Worm (Caenorhabditis elegans) whole organism, L1 larva: ENCODE data around the gene clec-34.

ENCODE experiments used
- C04F5.9 ChIP-seq: sonication (generic microtip); optimal IDR thresholded peaks from 2 replicates; lab custom pipeline; 2016; ENCODE audit warnings: missing genetic modification characterization, missing compliant biosample characterization
- C16A3.4 ChIP-seq: fragments of 150-350 bp; optimal IDR thresholded peaks from 2 replicates; lab custom pipeline; 2014; ENCODE audit warnings: missing biosample characterization, missing genetic modification characterization
- C34B4.2 ChIP-seq: sonication (generic microtip); optimal IDR thresholded peaks from 2 replicates; lab custom pipeline; 2017; ENCODE audit warnings: mild to moderate bottlenecking, missing genetic modification characterization, missing compliant biosample characterization
- alr-1 ChIP-seq: fragments of 200-800 bp; sonication (Bioruptor generic); optimal IDR thresholded peaks from 2 replicates; lab custom pipeline; 2018; ENCODE audit warnings: borderline replicate concordance, mild to moderate bottlenecking, missing genetic modification characterization, missing compliant biosample characterization
- blmp-1 ChIP-seq: fragments of 150-350 bp; optimal IDR thresholded peaks from 2 replicates; lab custom pipeline; 2014; ENCODE audit warnings: missing biosample characterization, missing genetic modification characterization
- ceh-8 ChIP-seq: fragments of 200-800 bp; sonication (Bioruptor generic); optimal IDR thresholded peaks from 2 replicates; lab custom pipeline; 2018; ENCODE audit warnings: mild to moderate bottlenecking, missing genetic modification characterization, moderate library complexity, missing compliant biosample characterization
- ceh-88 ChIP-seq: fragments of 200-800 bp; sonication (Bioruptor generic); IDR thresholded peaks from 2 replicates; pipeline ENCODE4 v1.3.6; 2022; ENCODE audit warnings: missing genetic modification characterization, missing compliant biosample characterization
- efl-1 ChIP-seq, 4 experiments: fragments of 150-350 bp; optimal IDR thresholded peaks in 3 of 4; peaks in 1 of 4; 1 replicate in 1 of 4; 2 replicates in 3 of 4; lab custom pipeline; 2014; ENCODE audit warnings: missing biosample characterization in 2 of 4, missing genetic modification characterization in 2 of 4, missing genetic modification reagents in 2 of 4
- efl-3 ChIP-seq: fragments of 200-800 bp; sonication (Bioruptor generic); optimal IDR thresholded peaks from 2 replicates; lab custom pipeline; 2018; ENCODE audit warnings: mild to moderate bottlenecking, missing genetic modification characterization, missing compliant biosample characterization
- egl-13 ChIP-seq: sonication (generic microtip); optimal IDR thresholded peaks from 2 replicates; lab custom pipeline; 2016; ENCODE audit warnings: missing genotype, missing genetic modification reagents, missing genetic modification characterization, missing compliant biosample characterization
- elt-3 ChIP-seq, 6 experiments: fragments of 150-350 bp in 1 of 6; sonication (generic microtip); optimal IDR thresholded peaks; 2 replicates each; lab custom pipeline; 2017 to 2018; ENCODE audit warnings: missing biosample characterization in 6 of 6, missing genetic modification characterization in 6 of 6, inconsistent platforms in 1 of 6
- grh-1 ChIP-seq: fragments of 200-800 bp; sonication (Bioruptor generic); IDR thresholded peaks from 2 replicates; pipeline ENCODE4 v1.3.6; 2022; ENCODE audit warnings: missing genetic modification reagents, missing genetic modification characterization, missing compliant biosample characterization
- hlh-4 ChIP-seq: sonication (generic microtip); optimal IDR thresholded peaks from 2 replicates; lab custom pipeline; 2016; ENCODE audit warnings: mild to moderate bottlenecking, missing genetic modification characterization, missing compliant biosample characterization
- hpl-2 ChIP-seq: fragments of 150-350 bp; optimal IDR thresholded peaks from 2 replicates; lab custom pipeline; 2014; ENCODE audit warnings: missing biosample characterization, missing genetic modification reagents, missing genetic modification characterization
- lin-14 ChIP-seq: fragments of 200-800 bp; sonication (Bioruptor generic); optimal IDR thresholded peaks from 2 replicates; lab custom pipeline; 2018; ENCODE audit warnings: mild to moderate bottlenecking, missing genetic modification characterization, moderate library complexity, missing compliant biosample characterization
- lin-35 ChIP-seq, 2 experiments: fragments of 150-350 bp; optimal IDR thresholded peaks; 2 replicates each; lab custom pipeline; 2014; ENCODE audit warnings: missing biosample characterization in 2 of 2, missing genetic modification characterization in 2 of 2, missing genetic modification reagents in 2 of 2
- lsy-2 ChIP-seq, 2 experiments: fragments of 150-350 bp; optimal IDR thresholded peaks; 2 replicates each; lab custom pipeline; 2014; ENCODE audit warnings: missing biosample characterization in 2 of 2, missing genetic modification characterization in 2 of 2
- mep-1 ChIP-seq: fragments of 150-350 bp; optimal IDR thresholded peaks from 2 replicates; lab custom pipeline; 2014; ENCODE audit warnings: missing biosample characterization, missing genetic modification characterization
- nhr-19 ChIP-seq: fragments of 200-800 bp; sonication (Bioruptor generic); conservative IDR thresholded peaks from 2 replicates; pipeline ENCODE4 v1.3.6; 2022; ENCODE audit warnings: missing genetic modification characterization, missing compliant biosample characterization
- nhr-20 ChIP-seq: sonication (generic microtip); optimal IDR thresholded peaks from 2 replicates; lab custom pipeline; 2016; ENCODE audit warnings: mild to moderate bottlenecking, missing genetic modification characterization, missing compliant biosample characterization
- nhr-237 ChIP-seq: fragments of 150-350 bp; optimal IDR thresholded peaks from 2 replicates; lab custom pipeline; 2014; ENCODE audit warnings: missing biosample characterization, missing genetic modification characterization
- nhr-28 ChIP-seq: fragments of 150-350 bp; optimal IDR thresholded peaks from 2 replicates; lab custom pipeline; 2014; ENCODE audit warnings: missing biosample characterization, missing genetic modification characterization
- nhr-47 ChIP-seq: sonication (generic microtip); optimal IDR thresholded peaks from 2 replicates; lab custom pipeline; 2016; ENCODE audit warnings: mild to moderate bottlenecking, missing genetic modification characterization, moderate library complexity, missing compliant biosample characterization
- nhr-71 ChIP-seq: sonication (generic microtip); optimal IDR thresholded peaks from 2 replicates; lab custom pipeline; 2016; ENCODE audit warnings: mild to moderate bottlenecking, missing genetic modification characterization, moderate library complexity, missing compliant biosample characterization
- nhr-85 ChIP-seq: sonication (generic microtip); peaks from one replicate; lab custom pipeline; 2016; ENCODE audit warnings: missing genetic modification characterization, inconsistent platforms, missing compliant biosample characterization
- nhr-90 ChIP-seq: sonication (generic microtip); optimal IDR thresholded peaks from 2 replicates; lab custom pipeline; 2016; ENCODE audit warnings: mild to moderate bottlenecking, missing genetic modification characterization, missing compliant biosample characterization; ENCODE audit not compliant: poor library complexity
- snu-23 ChIP-seq: sonication (generic microtip); optimal IDR thresholded peaks from 2 replicates; lab custom pipeline; 2016; ENCODE audit warnings: missing genetic modification characterization, missing compliant biosample characterization
- sox-4 ChIP-seq: sonication (generic microtip); optimal IDR thresholded peaks from 2 replicates; lab custom pipeline; 2016; ENCODE audit warnings: missing genetic modification characterization, missing compliant biosample characterization
- sptf-1 ChIP-seq: fragments of 150-350 bp; optimal IDR thresholded peaks from 2 replicates; lab custom pipeline; 2014; ENCODE audit warnings: missing biosample characterization, missing genetic modification characterization
- sup-37 ChIP-seq: fragments of 200-800 bp; sonication (Bioruptor generic); optimal IDR thresholded peaks from 2 replicates; lab custom pipeline; 2018; ENCODE audit warnings: mild to moderate bottlenecking, missing genetic modification characterization, missing compliant biosample characterization
- tbx-2 ChIP-seq: sonication (generic microtip); optimal IDR thresholded peaks from 2 replicates; lab custom pipeline; 2016; ENCODE audit warnings: missing genetic modification characterization, missing compliant biosample characterization
- tlp-1 ChIP-seq: fragments of 150-350 bp; optimal IDR thresholded peaks from 2 replicates; lab custom pipeline; 2014; ENCODE audit warnings: missing biosample characterization, missing genetic modification characterization
- unc-130 ChIP-seq: fragments of 150-350 bp; optimal IDR thresholded peaks from 2 replicates; lab custom pipeline; 2017; ENCODE audit warnings: missing biosample characterization, missing genetic modification characterization, inconsistent platforms
- unc-62 ChIP-seq: fragments of 150-350 bp; optimal IDR thresholded peaks from 2 replicates; lab custom pipeline; 2014; ENCODE audit warnings: missing biosample characterization, missing genetic modification reagents, missing genetic modification characterization
- xbp-1 ChIP-seq: sonication (generic microtip); optimal IDR thresholded peaks from 2 replicates; lab custom pipeline; 2016; ENCODE audit warnings: missing genetic modification characterization, missing compliant biosample characterization
- zag-1 ChIP-seq: fragments of 150-350 bp; optimal IDR thresholded peaks from 2 replicates; lab custom pipeline; 2014; ENCODE audit warnings: missing biosample characterization, missing genetic modification characterization
- ztf-11 ChIP-seq, 2 experiments: sonication (generic microtip); optimal IDR thresholded peaks; 2 replicates each; lab custom pipeline; 2016 to 2017; ENCODE audit warnings: missing genetic modification characterization in 2 of 2, missing biosample characterization in 1 of 2, missing compliant biosample characterization in 1 of 2

clec-34 gene

ce11 chrV:16759937-16760336 is 24.4 kb downstream of the clec-34 start:
- TF ChIP-seq grh-1 (GFP tag; lab: Robert Waterston, UW), result no peak
- TF ChIP-seq lin-14 (GFP tag; lab: Kevin White, UChicago), result peak; percentile 13

ce11 chrV:16774428-16774827 is 38.9 kb downstream of the clec-34 start:
- TF ChIP-seq tbx-2 (no peak), elt-3 (tag; optimal IDR thresholded peaks at IDR 0.05; lab: Kevin White, UChicago) (peak in 1 of 6 experiments; percentile 37), lin-14 (GFP tag; lab: Kevin White, UChicago) (peak; percentile 52), nhr-85 (tag; lab: Kevin White, UChicago) (peak; percentile 53), blmp-1 (peak; percentile 91), zag-1 (no peak), mep-1 (tag; lab: Kevin White, UChicago) (peak; percentile 45)

ce11 chrV:16778540-16779280 is 43.1 kb downstream of the clec-34 start:
- TF ChIP-seq snu-23 (GFP tag; lab: Kevin White, UChicago) (peak; percentile 32), tlp-1 (no peak), nhr-28 (tag; lab: Kevin White, UChicago) (no peak), ztf-11 (tag; optimal IDR thresholded peaks at IDR 0.05; lab: Kevin White, UChicago) (no peak), efl-1 (optimal IDR thresholded peaks at IDR 0.05; lab: Kevin White, UChicago) (no peak), efl-1 (GFP tag; optimal IDR thresholded peaks at IDR 0.05 in 1 of 2; lab: Kevin White, UChicago) (peak in 1 of 2 experiments; percentile 23), xbp-1 (no peak), nhr-20 (peak; percentile 77), lsy-2 (tag; optimal IDR thresholded peaks at IDR 0.05; lab: Kevin White, UChicago) (peak in 1 of 2 experiments; percentile 26), ceh-8 (GFP tag; lab: Kevin White, UChicago) (no peak), nhr-90 (tag; lab: Kevin White, UChicago) (peak; percentile 43), lin-14 (GFP tag; lab: Kevin White, UChicago) (peak; percentile 79), alr-1 (tag; lab: Kevin White, UChicago) (no peak), elt-3 (tag; optimal IDR thresholded peaks at IDR 0.05; lab: Kevin White, UChicago) (peak in 5 of 6 experiments; percentile 11 to 70 (median 59)), nhr-85 (tag; lab: Kevin White, UChicago) (peak; percentile 95), tbx-2 (peak; percentile 4), blmp-1 (peak; percentile 53), efl-3 (GFP tag; lab: Kevin White, UChicago) (no peak), unc-130 (tag; lab: Kevin White, UChicago) (peak; percentile 8), nhr-71 (tag; lab: Kevin White, UChicago) (peak; percentile 67), nhr-19 (GFP tag; lab: Robert Waterston, UW) (peak; percentile 45; the same call in 1 of the 2 replicates)
- TF ChIP-seq, all 84 proteins: peak for 13

- no peak for TF ChIP-seq nhr-237
- no peak for TF ChIP-seq hpl-2 (GFP tag; lab: Kevin White, UChicago)
- no peak for TF ChIP-seq unc-62 (GFP tag; lab: Kevin White, UChicago)
- TF ChIP-seq lin-35 (GFP tag; optimal IDR thresholded peaks at IDR 0.05; lab: Kevin White, UChicago), result no peak
- TF ChIP-seq sptf-1 (tag; lab: Kevin White, UChicago), result no peak
- TF ChIP-seq sup-37, result no peak
- no peak for TF ChIP-seq hlh-4
- no peak for TF ChIP-seq egl-13
- no peak for TF ChIP-seq C16A3.4 (tag; lab: Kevin White, UChicago)
- TF ChIP-seq C34B4.2 (tag; lab: Kevin White, UChicago), result no peak
- no peak for TF ChIP-seq nhr-47 (tag; lab: Kevin White, UChicago)
- TF ChIP-seq C04F5.9 (tag; lab: Kevin White, UChicago), result no peak
- no peak for TF ChIP-seq nhr-90 (tag; lab: Kevin White, UChicago)
- TF ChIP-seq ceh-88 (GFP tag; lab: Robert Waterston, UW), result no peak
- TF ChIP-seq sox-4, result no peak
Measured at ce11 chrV:16779281-16779597, 43.7 kb downstream of the clec-34 start.
